Fruit fly (Drosophila melanogaster) whole organism, wandering third instar larva: ENCODE data around the gene CG14929.
A peak's percentile ranks its signal among the peaks of the same experiment; 100 is the strongest.

Source experiments
- Abd-B ChIP-seq: fragments of >200 bp; optimal IDR thresholded peaks from 2 replicates; lab custom pipeline; 2017; ENCODE audit warnings: missing biosample characterization, missing genetic modification characterization
- CG32264 ChIP-seq: fragments of 200-800 bp; sonication (Bioruptor generic); optimal IDR thresholded peaks from 2 replicates; lab custom pipeline; 2016; ENCODE audit warnings: missing biosample characterization, missing genetic modification characterization
- CG9705 ChIP-seq: fragments of 200-800 bp; sonication (Bioruptor generic); optimal IDR thresholded peaks from 2 replicates; lab custom pipeline; 2018; ENCODE audit warnings: missing biosample characterization, mild to moderate bottlenecking, missing genetic modification characterization
- CrebA ChIP-seq: fragments of 200-800 bp; sonication (Bioruptor generic); optimal IDR thresholded peaks from 2 replicates; lab custom pipeline; 2016; ENCODE audit warnings: missing biosample characterization, mild to moderate bottlenecking, missing genetic modification characterization, borderline replicate concordance
- Dfd ChIP-seq: fragments of >200 bp; optimal IDR thresholded peaks from 2 replicates; lab custom pipeline; 2017; ENCODE audit warnings: missing biosample characterization, missing genetic modification characterization
- Dif ChIP-seq: fragments of 200-275, 200-300 bp; sonication (Bioruptor generic); optimal IDR thresholded peaks from 2 replicates; lab custom pipeline; 2018; ENCODE audit warnings: missing biosample characterization, missing genetic modification characterization; ENCODE audit not compliant: partially characterized antibody
- HLH106 ChIP-seq: fragments of 200-800 bp; optimal IDR thresholded peaks from 3 replicates; lab custom pipeline; 2019; ENCODE audit warnings: missing biosample characterization, mild to moderate bottlenecking, missing genetic modification characterization, moderate library complexity
- Hnf4 ChIP-seq: fragments of 200-800 bp; sonication (Bioruptor generic); optimal IDR thresholded peaks from 2 replicates; lab custom pipeline; 2016; ENCODE audit warnings: missing biosample characterization, mild to moderate bottlenecking, missing genetic modification characterization
- Hr83 ChIP-seq: fragments of 200-300 bp; sonication (Bioruptor generic); optimal IDR thresholded peaks from 2 replicates; lab custom pipeline; 2016; ENCODE audit warnings: missing biosample characterization, mild to moderate bottlenecking, missing genetic modification characterization, moderate library complexity; ENCODE audit not compliant: poor library complexity, severe bottlenecking
- Jra ChIP-seq: sonication (Bioruptor generic); optimal IDR thresholded peaks from 2 replicates; lab custom pipeline; 2016; ENCODE audit warnings: missing biosample characterization, missing genetic modification characterization
- Mio ChIP-seq: sonication (Bioruptor generic); optimal IDR thresholded peaks from 2 replicates; lab custom pipeline; 2016; ENCODE audit warnings: missing biosample characterization, missing genetic modification characterization
- Myc ChIP-seq: fragments of >200 bp; optimal IDR thresholded peaks from 2 replicates; lab custom pipeline; 2017
- N ChIP-seq: fragments of >200 bp; optimal IDR thresholded peaks from 2 replicates; lab custom pipeline; 2018; ENCODE audit warnings: missing biosample characterization, missing external identifiers, missing genetic modification characterization
- OdsH ChIP-seq: fragments of 200-800 bp; sonication (Bioruptor generic); optimal IDR thresholded peaks from 2 replicates; lab custom pipeline; 2016; ENCODE audit warnings: missing biosample characterization, mild to moderate bottlenecking, missing genetic modification characterization
- Rel ChIP-seq, 2 experiments: fragments of 200-800 bp; sonication (Bioruptor generic) in 1 of 2; optimal IDR thresholded peaks; 2 replicates in 1 of 2; 3 replicates in 1 of 2; lab custom pipeline; 2016 to 2019; ENCODE audit warnings: mild to moderate bottlenecking in 2 of 2, missing biosample characterization in 2 of 2, missing genetic modification characterization in 2 of 2, moderate library complexity in 1 of 2
- Sp1 ChIP-seq: fragments of 200-800 bp; sonication (Bioruptor generic); optimal IDR thresholded peaks from 3 replicates; lab custom pipeline; 2019; ENCODE audit warnings: missing biosample characterization, mild to moderate bottlenecking, missing genetic modification characterization, moderate library complexity
- br ChIP-seq: fragments of 200-800 bp; sonication (Bioruptor generic); optimal IDR thresholded peaks from 2 replicates; lab custom pipeline; 2016; ENCODE audit warnings: missing biosample characterization, missing genetic modification characterization
- brk ChIP-seq: fragments of 200-800 bp; sonication (Bioruptor generic); optimal IDR thresholded peaks from 2 replicates; lab custom pipeline; 2016; ENCODE audit warnings: missing biosample characterization, mild to moderate bottlenecking, missing genetic modification characterization
- dmrt93B ChIP-seq: fragments of 200-800 bp; sonication (Bioruptor generic); optimal IDR thresholded peaks from 2 replicates; lab custom pipeline; 2018; ENCODE audit warnings: missing biosample characterization, mild to moderate bottlenecking, missing genetic modification characterization
- foxo ChIP-seq, 2 experiments: fragments of 200-800 bp; sonication (Bioruptor generic); optimal IDR thresholded peaks; 2 replicates in 1 of 2; 3 replicates in 1 of 2; lab custom pipeline; 2016 to 2017; ENCODE audit warnings: missing biosample characterization in 2 of 2, missing genetic modification characterization in 2 of 2
- fru ChIP-seq: fragments of 200-800 bp; sonication (Bioruptor generic); optimal IDR thresholded peaks from 3 replicates; lab custom pipeline; 2016; ENCODE audit warnings: missing biosample characterization, mild to moderate bottlenecking, missing genetic modification characterization
- h ChIP-seq: fragments of 200-800 bp; sonication (Bioruptor generic); optimal IDR thresholded peaks from 3 replicates; lab custom pipeline; 2016; ENCODE audit warnings: missing biosample characterization, mild to moderate bottlenecking, missing genetic modification characterization
- jim ChIP-seq: fragments of 175-275, 200-325 bp; sonication (Bioruptor generic); optimal IDR thresholded peaks from 2 replicates; lab custom pipeline; 2016; ENCODE audit warnings: missing biosample characterization, mild to moderate bottlenecking, missing genetic modification characterization
- lola ChIP-seq: fragments of >200 bp; optimal IDR thresholded peaks from 2 replicates; lab custom pipeline; 2017; ENCODE audit warnings: missing biosample characterization, missing genetic modification characterization
- pan ChIP-seq: fragments of >200 bp; optimal IDR thresholded peaks from 2 replicates; lab custom pipeline; 2017
- sv ChIP-seq: fragments of 200-800 bp; sonication (Bioruptor generic); optimal IDR thresholded peaks from 3 replicates; lab custom pipeline; 2016; ENCODE audit warnings: missing biosample characterization, missing genetic modification characterization
- usp ChIP-seq: fragments of >200 bp; optimal IDR thresholded peaks from 2 replicates; lab custom pipeline; 2017; ENCODE audit warnings: missing biosample characterization, missing genetic modification characterization
- woc ChIP-seq: sonication (Bioruptor generic); optimal IDR thresholded peaks from 2 replicates; lab custom pipeline; 2016; ENCODE audit warnings: missing biosample characterization, mild to moderate bottlenecking, missing genetic modification characterization

The CG14929 gene

DNA sequence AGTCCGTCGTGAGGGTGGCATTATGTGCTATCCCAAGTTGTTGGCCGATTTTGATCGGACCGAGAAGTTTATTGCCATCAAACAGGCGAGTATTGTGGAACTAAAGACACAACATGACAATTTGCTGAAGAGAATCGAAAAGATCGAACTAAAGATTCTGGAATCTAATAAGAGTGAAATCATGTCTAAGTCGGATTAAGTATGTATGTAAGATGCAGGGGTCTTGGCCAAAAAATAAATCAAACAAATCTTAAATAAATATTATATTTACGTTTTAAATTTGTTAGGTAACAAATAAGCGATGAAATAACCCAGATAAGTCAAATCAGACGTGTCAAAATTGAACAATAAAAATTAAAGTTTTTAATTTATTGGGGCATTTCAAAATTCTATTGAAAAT lies at the start of gene CG14929:
TSS of gene CG14929 (plus strand) at position 301 of the 400 bp plus-strand sequence.
- TF ChIP-seq OdsH (no peak), Mio (no peak), Dif (GFP tag; lab: Kevin White, UChicago) (no peak), CG32264 (GFP tag; lab: Kevin White, UChicago) (no peak), jim (GFP tag; lab: Kevin White, UChicago) (no peak), Abd-B (GFP tag; lab: Kevin White, UChicago) (no peak), br (no peak), sv (GFP tag; lab: Kevin White, UChicago) (no peak), dmrt93B (no peak), brk (GFP tag; lab: Kevin White, UChicago) (no peak)

DNA sequence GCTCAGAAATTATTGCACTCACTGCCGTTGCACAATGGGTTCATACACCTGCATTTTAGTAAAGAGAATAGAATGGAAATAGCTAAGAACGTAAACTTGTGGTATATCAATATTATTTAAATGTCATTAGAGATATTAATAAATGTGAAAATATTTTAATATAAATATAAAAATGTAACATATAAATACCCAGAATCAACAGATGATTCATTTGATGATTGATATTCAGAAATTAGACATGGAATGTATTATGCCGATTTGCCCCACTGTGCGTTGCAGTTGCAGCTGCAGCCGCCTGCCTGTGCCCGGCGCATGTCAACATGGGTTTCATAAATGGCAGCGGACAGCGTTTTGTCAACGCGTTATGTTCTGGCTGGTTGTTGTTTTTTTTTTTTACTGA lies 49.7 kb upstream of the CG14929 start:
- TF ChIP-seq Abd-B (GFP tag; lab: Kevin White, UChicago) = no peak
- TF ChIP-seq Sp1 (GFP tag; lab: Kevin White, UChicago) = no peak
- TF ChIP-seq woc (GFP tag; lab: Kevin White, UChicago) = no peak
- TF ChIP-seq Hr83 (GFP tag; lab: Kevin White, UChicago) = no peak
- TF ChIP-seq Hnf4 (GFP tag; lab: Kevin White, UChicago) = no peak
- no peak for TF ChIP-seq CrebA (GFP tag; lab: Kevin White, UChicago)
- TF ChIP-seq, all 38 proteins: peak for 0

DNA sequence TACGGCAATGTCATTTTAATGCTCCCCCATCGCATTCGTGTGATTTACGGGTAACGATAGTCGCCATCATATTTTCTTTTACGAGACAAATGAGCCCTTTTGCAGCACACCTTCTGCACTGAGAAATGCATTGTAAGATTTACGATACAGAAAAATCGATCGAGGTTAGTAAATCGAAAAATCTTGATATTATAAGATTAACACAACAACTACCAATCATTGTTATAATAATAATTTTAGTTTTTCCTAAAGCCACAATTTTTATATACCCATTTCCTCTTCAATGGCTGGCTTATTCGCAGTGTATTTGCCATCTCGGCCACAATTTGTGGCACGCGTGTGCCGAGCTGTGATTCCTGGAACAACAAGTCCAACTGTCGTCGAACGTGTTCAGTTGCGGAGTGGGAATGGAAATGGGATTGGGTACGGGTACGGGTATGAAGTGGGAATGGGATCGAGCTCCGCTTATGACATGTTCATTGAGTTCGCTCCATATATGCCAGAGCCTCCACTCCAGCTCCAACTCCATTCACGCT lies 47.6 kb upstream of the CG14929 start:
- TF ChIP-seq foxo (GFP tag; optimal IDR thresholded peaks at IDR 0.05; lab: Kevin White, UChicago) (no peak), dmrt93B (no peak)

DNA sequence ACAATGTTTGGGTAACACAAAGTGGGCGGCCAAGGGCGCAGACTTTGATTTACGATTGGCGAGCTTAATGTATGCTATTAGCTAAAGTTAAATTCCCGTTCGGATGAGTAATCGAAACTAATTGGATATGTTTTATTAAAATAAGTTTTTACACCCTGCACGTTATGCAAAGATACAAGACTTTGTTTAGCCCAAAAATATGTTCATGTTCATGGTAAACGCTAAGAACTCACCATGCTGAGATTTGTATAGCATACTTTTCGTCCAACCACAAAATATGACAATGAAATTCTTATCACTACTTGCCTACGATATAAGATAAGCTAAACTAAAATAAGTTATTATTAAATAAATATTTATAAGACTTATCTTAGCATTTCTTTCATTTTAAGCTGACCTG lies 44.7 kb upstream of the CG14929 start:
- TF ChIP-seq N (GFP tag; lab: Kevin White, UChicago) (peak; percentile 52), OdsH (no peak), Myc (lab: Kevin White, UChicago) (peak; percentile 83), CG9705 (no peak), fru (GFP tag; lab: Kevin White, UChicago) (no peak), HLH106 (no peak), lola (GFP tag; lab: Kevin White, UChicago) (no peak), CG32264 (GFP tag; lab: Kevin White, UChicago) (no peak)
- TF ChIP-seq, all 38 proteins: peak for 2

DNA sequence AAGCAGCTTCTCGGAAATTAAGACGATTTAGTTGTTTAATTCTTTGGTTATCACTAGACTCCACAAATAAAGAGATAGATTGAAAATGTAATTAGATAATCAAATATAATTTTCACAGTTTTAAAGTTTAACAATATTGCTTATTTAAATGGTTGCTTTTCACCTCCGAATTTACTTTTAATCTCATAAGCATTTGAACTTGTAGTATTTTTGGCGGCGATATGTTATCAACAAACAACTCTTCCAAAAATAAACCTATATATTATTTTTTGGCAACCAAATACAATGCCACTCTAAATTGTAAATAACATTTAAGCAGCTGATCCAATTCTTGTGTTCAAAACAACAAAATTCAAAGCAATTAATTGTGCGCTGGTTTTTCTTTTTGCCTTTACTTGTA lies 35.2 kb upstream of the CG14929 start, which contains the start of the genes CG43355 and sala:
TSS of gene CG43355 (plus strand) at position 301 of the 400 bp plus-strand sequence.
TSS of gene sala (plus strand) at position 301 of the 400 bp plus-strand sequence.
- TF ChIP-seq Abd-B (GFP tag; lab: Kevin White, UChicago) (no peak), pan (no peak), usp (no peak)

DNA sequence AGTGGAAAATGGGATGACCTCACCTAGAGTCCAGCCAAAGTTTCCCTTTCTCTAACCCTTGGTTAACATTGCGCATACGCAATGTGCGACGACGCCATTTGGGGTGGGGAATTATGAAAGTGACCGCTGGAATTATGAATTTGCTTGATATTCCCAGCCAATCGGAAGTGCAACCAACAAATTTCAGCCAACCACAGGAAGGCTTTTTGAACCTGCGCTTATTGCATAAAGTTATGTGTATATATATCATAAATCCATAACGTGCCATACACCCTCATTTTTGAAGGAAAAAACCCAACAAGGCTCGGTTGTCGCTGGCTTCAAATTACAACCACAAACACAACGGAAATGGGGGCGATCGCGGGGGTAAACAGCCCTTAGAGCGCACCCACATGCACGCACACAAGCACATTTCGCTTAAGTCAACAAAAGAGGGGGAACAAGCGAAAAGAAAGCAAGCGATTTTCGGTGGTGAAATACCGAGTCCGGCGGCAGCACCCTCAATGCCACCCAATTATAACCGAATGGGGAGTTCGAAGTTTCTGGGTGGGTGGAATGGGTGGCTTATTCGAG lies 31.1 kb upstream of the CG14929 start:
- TF ChIP-seq h (GFP tag; lab: Kevin White, UChicago) (no peak), dmrt93B (no peak), Sp1 (GFP tag; lab: Kevin White, UChicago) (no peak), Rel (GFP tag; optimal IDR thresholded peaks at IDR 0.05; lab: Kevin White, UChicago) (no peak), Rel (tag; optimal IDR thresholded peaks at IDR 0.05; lab: Kevin White, UChicago) (no peak), CrebA (GFP tag; lab: Kevin White, UChicago) (no peak), OdsH (no peak), Dfd (GFP tag; lab: Kevin White, UChicago) (no peak), fru (GFP tag; lab: Kevin White, UChicago) (no peak), Mio (no peak), Jra (GFP tag; lab: Kevin White, UChicago) (no peak), br (no peak)
